Worm (Caenorhabditis elegans): ENCODE results near the gene Y5H2B.3.

DNA sequence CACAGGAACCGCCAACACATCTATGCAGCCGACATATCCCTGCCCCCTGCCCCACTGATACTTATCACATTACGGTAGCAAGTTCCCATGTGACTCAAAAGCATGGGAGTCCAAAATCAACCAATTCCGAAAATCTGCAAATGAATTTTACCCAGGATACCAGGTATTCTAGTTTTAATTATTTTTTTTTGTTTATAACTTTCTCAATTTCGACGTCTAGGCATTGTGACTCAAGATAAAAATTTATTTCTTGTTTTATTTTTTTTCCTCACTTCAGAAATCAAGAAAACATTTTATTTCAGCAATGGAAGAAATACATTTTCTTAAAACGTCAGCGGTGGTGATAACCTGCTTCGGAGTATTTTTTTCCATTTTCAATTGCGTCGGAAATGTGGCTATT, 36.6 kb upstream of the Y5H2B.3 start, which contains the start of gene srbc-24:
- TF ChIP-seq ama-1 (optimal IDR thresholded peaks at IDR 0.05) (no peak), nhr-77 (tag; optimal IDR thresholded peaks at IDR 0.05) (no peak), mdl-1 (tag; optimal IDR thresholded peaks at IDR 0.05) (no peak), dve-1 (tag; optimal IDR thresholded peaks at IDR 0.05; ENCODE audit: insufficient read depth) (no peak), pha-4 (GFP tag; IDR thresholded peaks at IDR 0.05) (no peak), pha-4 (tag; optimal IDR thresholded peaks at IDR 0.05) (no peak), attf-4 (tag; optimal IDR thresholded peaks at IDR 0.05) (no peak), snpc-1.2 (GFP tag; IDR thresholded peaks at IDR 0.05) (no peak), F49E8.2 (tag; optimal IDR thresholded peaks at IDR 0.05; ENCODE audit: borderline replicate concordance) (no peak), ceh-20 (GFP tag; IDR thresholded peaks at IDR 0.05) (no peak)
